Fruit fly (Drosophila melanogaster) whole organism, embryonic: ENCODE results near the gene Prosbeta2.

Source experiments
- Abd-B ChIP-seq: fragments of 200-800 bp; sonication (Bioruptor generic); optimal IDR thresholded peaks from 2 replicates; lab custom pipeline; 2018; ENCODE audit warnings: missing biosample characterization, mild to moderate bottlenecking, missing genetic modification characterization, moderate library complexity
- Blimp-1 ChIP-seq: fragments of 200-800 bp; sonication (Bioruptor generic); optimal IDR thresholded peaks from 3 replicates; lab custom pipeline; 2018; ENCODE audit warnings: missing biosample characterization, missing genetic modification characterization, mild to moderate bottlenecking, moderate library complexity, missing genetic modification reagents
- CG11085 ChIP-seq: fragments of 200-800 bp; sonication (Bioruptor generic); IDR thresholded peaks from 2 replicates; pipeline ENCODE4 v1.3.6; 2022; ENCODE audit warnings: missing biosample characterization, missing genetic modification characterization
- CG12104 ChIP-seq: fragments of 200-800 bp; sonication (Bioruptor generic); optimal IDR thresholded peaks from 3 replicates; lab custom pipeline; 2016; ENCODE audit warnings: missing biosample characterization, missing genetic modification characterization
- CG12391 ChIP-seq: fragments of 200-800 bp; sonication (Bioruptor generic); optimal IDR thresholded peaks from 3 replicates; lab custom pipeline; 2018; ENCODE audit warnings: missing biosample characterization, mild to moderate bottlenecking, missing genetic modification characterization, moderate library complexity
- CG12659 ChIP-seq: fragments of 200-800 bp; sonication (Bioruptor generic); optimal IDR thresholded peaks from 3 replicates; lab custom pipeline; 2017; ENCODE audit warnings: mild to moderate bottlenecking, missing biosample characterization, missing genetic modification reagents, missing genetic modification characterization
- CG12769 ChIP-seq: fragments of 200-800 bp; sonication (Bioruptor generic); optimal IDR thresholded peaks from 2 replicates; lab custom pipeline; 2019; ENCODE audit warnings: missing biosample characterization, mild to moderate bottlenecking, missing genetic modification characterization, moderate library complexity
- CG17328 ChIP-seq: fragments of 200-800 bp; sonication (Bioruptor generic); IDR thresholded peaks from 2 replicates; pipeline ENCODE4 v1.3.6; 2022; ENCODE audit warnings: missing biosample characterization, missing genetic modification characterization
- CG17361 ChIP-seq: fragments of 200-800 bp; sonication (Bioruptor generic); IDR thresholded peaks from 3 replicates; pipeline ENCODE4 v1.3.6; 2022; ENCODE audit warnings: missing biosample characterization, missing genetic modification characterization
- CG18262 ChIP-seq: fragments of 200-800 bp; optimal IDR thresholded peaks from 3 replicates; lab custom pipeline; 2019; ENCODE audit warnings: missing biosample characterization, mild to moderate bottlenecking, missing genetic modification characterization, moderate library complexity
- CG1832 ChIP-seq: fragments of 200-800 bp; sonication (Bioruptor generic); optimal IDR thresholded peaks from 2 replicates; lab custom pipeline; 2017; ENCODE audit warnings: missing biosample characterization, mild to moderate bottlenecking, missing genetic modification characterization, inconsistent platforms
- CG18599 ChIP-seq: fragments of 200-800 bp; sonication (Bioruptor generic); optimal IDR thresholded peaks from 3 replicates; lab custom pipeline; 2017; ENCODE audit warnings: missing biosample characterization, missing genetic modification characterization, mild to moderate bottlenecking, moderate library complexity, missing genetic modification reagents
- CG2129 ChIP-seq: fragments of 200-800 bp; sonication (Bioruptor generic); IDR thresholded peaks from 2 replicates; pipeline ENCODE4 v1.3.6; 2022; ENCODE audit warnings: missing biosample characterization, missing genetic modification characterization; ENCODE audit not compliant: partially characterized antibody
- CG2875 ChIP-seq: fragments of 200-800 bp; sonication (Bioruptor generic); optimal IDR thresholded peaks from 2 replicates; lab custom pipeline; 2017; ENCODE audit warnings: missing biosample characterization, mild to moderate bottlenecking, missing genetic modification characterization, missing genetic modification reagents
- CG31441 ChIP-seq: fragments of 200-800 bp; sonication (Bioruptor generic); IDR thresholded peaks from 2 replicates; pipeline ENCODE4 v1.3.6; 2022; ENCODE audit warnings: missing biosample characterization, missing genetic modification characterization
- CG33213 ChIP-seq: fragments of 200-800 bp; sonication (Bioruptor generic); optimal IDR thresholded peaks from 3 replicates; lab custom pipeline; 2016; ENCODE audit warnings: missing biosample characterization, missing genetic modification characterization
- CG3726 ChIP-seq: fragments of 200-800 bp; sonication (Bioruptor generic); IDR thresholded peaks from 3 replicates; pipeline ENCODE4, ENCODE4 v1.3.6; 2022; ENCODE audit warnings: missing biosample characterization, missing genetic modification characterization
- CG3995 ChIP-seq: fragments of 200-800 bp; sonication (Bioruptor generic); optimal IDR thresholded peaks from 3 replicates; lab custom pipeline; 2016; ENCODE audit warnings: missing biosample characterization, missing genetic modification characterization
- CG43689 ChIP-seq: fragments of 200-800 bp; sonication (Bioruptor generic); IDR thresholded peaks from 2 replicates; pipeline ENCODE4 v1.3.6; 2022; ENCODE audit warnings: missing biosample characterization, missing genetic modification characterization
- CG5245 ChIP-seq: fragments of 200-800 bp; sonication (Bioruptor generic); optimal IDR thresholded peaks from 3 replicates; lab custom pipeline; 2016; ENCODE audit warnings: missing biosample characterization, missing genetic modification characterization
- CG6654 ChIP-seq: fragments of 200-800 bp; sonication (Bioruptor generic); optimal IDR thresholded peaks from 2 replicates; lab custom pipeline; 2017; ENCODE audit warnings: missing biosample characterization, mild to moderate bottlenecking, missing genetic modification characterization
- CG6765 ChIP-seq: fragments of 200-800 bp; sonication (Bioruptor generic); optimal IDR thresholded peaks from 3 replicates; lab custom pipeline; 2017; ENCODE audit warnings: missing biosample characterization, mild to moderate bottlenecking, missing genetic modification characterization
- CG6813 ChIP-seq: fragments of 200-800 bp; sonication (Bioruptor generic); optimal IDR thresholded peaks from 2 replicates; lab custom pipeline; 2017; ENCODE audit warnings: missing biosample characterization, missing genetic modification characterization, mild to moderate bottlenecking, moderate library complexity, missing genetic modification reagents
- CG7745 ChIP-seq: fragments of 200-800 bp; sonication (Bioruptor generic); optimal IDR thresholded peaks from 2 replicates; lab custom pipeline; 2018; ENCODE audit warnings: missing biosample characterization, mild to moderate bottlenecking, missing genetic modification characterization, moderate library complexity
- CG7839 ChIP-seq: fragments of 200-800 bp; sonication (Bioruptor generic); optimal IDR thresholded peaks from 3 replicates; lab custom pipeline; 2018; ENCODE audit warnings: missing biosample characterization, mild to moderate bottlenecking, missing genetic modification characterization, moderate library complexity
- CG7963 ChIP-seq: fragments of 200-800 bp; sonication (Bioruptor generic); IDR thresholded peaks from 3 replicates; pipeline ENCODE4 v1.3.6; 2022; ENCODE audit warnings: missing biosample characterization, missing genetic modification characterization; ENCODE audit not compliant: partially characterized antibody
- CG8089 ChIP-seq: fragments of 200-800 bp; sonication (Bioruptor generic); optimal IDR thresholded peaks from 3 replicates; lab custom pipeline; 2016; ENCODE audit warnings: missing biosample characterization, missing genetic modification characterization
- CG9817 ChIP-seq: fragments of 200-800 bp; sonication (Bioruptor generic); optimal IDR thresholded peaks from 2 replicates; lab custom pipeline; 2018; ENCODE audit warnings: missing biosample characterization, mild to moderate bottlenecking, missing genetic modification characterization, moderate library complexity
- CG9876 ChIP-seq: fragments of 200-800 bp; sonication (Bioruptor generic); optimal IDR thresholded peaks from 2 replicates; lab custom pipeline; 2016; ENCODE audit warnings: missing biosample characterization, missing genetic modification characterization
- Fer3 ChIP-seq: fragments of 200-800 bp; sonication (Bioruptor generic); optimal IDR thresholded peaks from 2 replicates; lab custom pipeline; 2018; ENCODE audit warnings: missing biosample characterization, mild to moderate bottlenecking, missing genetic modification characterization, moderate library complexity
- MBD-R2 ChIP-seq: fragments of 200-800 bp; sonication (Bioruptor generic); IDR thresholded peaks from 2 replicates; pipeline ENCODE4 v1.3.6; 2022; ENCODE audit warnings: missing biosample characterization, missing genetic modification characterization
- Max ChIP-seq: fragments of 200-800 bp; sonication (Bioruptor generic); optimal IDR thresholded peaks from 2 replicates; lab custom pipeline; 2016; ENCODE audit warnings: missing biosample characterization, mild to moderate bottlenecking, missing genetic modification characterization
- Ravus ChIP-seq: fragments of 200-800 bp; sonication (Bioruptor generic); IDR thresholded peaks from 2 replicates; pipeline ENCODE4 v1.3.6; 2022; ENCODE audit warnings: missing biosample characterization, missing genetic modification characterization
- Sox102F ChIP-seq: fragments of 200-800 bp; sonication (Bioruptor generic); optimal IDR thresholded peaks from 2 replicates; lab custom pipeline; 2018; ENCODE audit warnings: missing biosample characterization, mild to moderate bottlenecking, missing genetic modification characterization, moderate library complexity
- Sry-β ChIP-seq: fragments of 200-800 bp; sonication (Bioruptor generic); optimal IDR thresholded peaks from 2 replicates; lab custom pipeline; 2018; ENCODE audit warnings: missing biosample characterization, mild to moderate bottlenecking, missing genetic modification characterization, moderate library complexity
- corto ChIP-seq: fragments of 200-800 bp; sonication (Bioruptor generic); optimal IDR thresholded peaks from 2 replicates; lab custom pipeline; 2016; ENCODE audit warnings: missing biosample characterization, mild to moderate bottlenecking, missing genetic modification characterization, moderate library complexity
- disco-r ChIP-seq: fragments of 200-800 bp; sonication (Bioruptor generic); optimal IDR thresholded peaks from 2 replicates; lab custom pipeline; 2016; ENCODE audit warnings: missing biosample characterization, missing genetic modification characterization
- hb ChIP-seq: fragments of 200-800 bp; sonication (Bioruptor generic); IDR thresholded peaks from 3 replicates; pipeline ENCODE4 v1.3.6; 2022; ENCODE audit warnings: missing biosample characterization, missing genetic modification characterization; ENCODE audit not compliant: partially characterized antibody
- knrl ChIP-seq: fragments of 200-800 bp; sonication (Bioruptor generic); IDR thresholded peaks from 3 replicates; pipeline ENCODE4 v1.3.6; 2022; ENCODE audit warnings: missing biosample characterization, missing genetic modification characterization; ENCODE audit not compliant: partially characterized antibody
- lbe ChIP-seq: fragments of 200-800 bp; sonication (Bioruptor generic); optimal IDR thresholded peaks from 2 replicates; lab custom pipeline; 2016; ENCODE audit warnings: missing biosample characterization, mild to moderate bottlenecking, missing genetic modification characterization
- mld ChIP-seq: fragments of 200-800 bp; sonication (Bioruptor generic); IDR thresholded peaks from 3 replicates; pipeline ENCODE4 v1.3.6; 2022; ENCODE audit warnings: missing biosample characterization, missing genetic modification characterization; ENCODE audit not compliant: partially characterized antibody
- pita ChIP-seq: fragments of 200-800 bp; sonication (Bioruptor generic); optimal IDR thresholded peaks from 2 replicates; lab custom pipeline; 2017; ENCODE audit warnings: missing biosample characterization, mild to moderate bottlenecking, missing genetic modification characterization
- pzg ChIP-seq: fragments of 200-800 bp; sonication (Bioruptor generic); optimal IDR thresholded peaks from 3 replicates; lab custom pipeline; 2018; ENCODE audit warnings: missing biosample characterization, mild to moderate bottlenecking, missing genetic modification characterization, moderate library complexity
- run ChIP-seq: fragments of 200-800 bp; sonication (Bioruptor generic); optimal IDR thresholded peaks from 3 replicates; lab custom pipeline; 2018; ENCODE audit warnings: missing biosample characterization, mild to moderate bottlenecking, missing genetic modification characterization
- salm ChIP-seq: fragments of 200-800 bp; sonication (Bioruptor generic); optimal IDR thresholded peaks from 2 replicates; lab custom pipeline; 2018; ENCODE audit warnings: missing biosample characterization, mild to moderate bottlenecking, missing genetic modification characterization
- sob ChIP-seq: fragments of 200-800 bp; sonication (Bioruptor generic); IDR thresholded peaks from 2 replicates; pipeline ENCODE4 v1.3.6; 2022; ENCODE audit warnings: missing biosample characterization, missing genetic modification characterization
- stc ChIP-seq: fragments of 200-800 bp; sonication (Bioruptor generic); IDR thresholded peaks from 2 replicates; pipeline ENCODE4 v1.3.6; 2022; ENCODE audit warnings: missing biosample characterization, missing genetic modification characterization
- zen ChIP-seq: fragments of 200-800 bp; sonication (Bioruptor generic); optimal IDR thresholded peaks from 3 replicates; lab custom pipeline; 2018; ENCODE audit warnings: missing biosample characterization, mild to moderate bottlenecking, missing genetic modification characterization, moderate library complexity

Gene Prosbeta2

DNA sequence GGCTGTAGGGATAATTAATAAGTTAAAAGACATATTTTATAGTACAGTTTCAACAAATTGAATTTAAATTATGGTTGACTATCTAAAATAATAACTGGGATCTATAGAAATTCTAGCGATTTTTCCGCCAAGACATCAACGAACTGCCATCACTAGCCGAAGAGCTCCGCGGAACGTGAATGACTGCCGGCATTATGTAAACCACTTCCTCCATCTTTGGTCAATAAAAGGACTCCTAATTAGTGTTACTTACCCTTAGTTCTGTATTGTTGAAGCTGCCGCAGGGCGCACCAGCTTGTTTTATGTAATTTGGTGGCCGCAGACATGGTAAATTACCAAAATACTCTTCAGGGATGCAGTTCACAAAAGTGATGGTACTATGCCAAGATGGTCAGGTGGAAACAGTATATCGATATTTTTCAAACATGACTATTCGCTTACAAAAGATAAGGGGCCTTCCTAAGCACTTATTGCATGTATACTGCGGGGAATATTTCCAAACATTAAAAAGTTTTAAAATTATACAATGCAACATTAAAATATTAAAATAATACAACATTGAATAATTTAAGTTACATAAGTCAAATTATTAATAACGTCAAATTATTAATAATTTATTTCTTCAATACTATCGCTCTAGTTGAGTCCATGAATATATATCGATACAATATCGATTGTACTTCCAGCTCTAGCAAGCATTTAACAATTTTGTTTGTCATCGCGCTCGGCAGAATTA lies at the start of gene Prosbeta2, which contains the start of gene mRpL39 (continued):
- TF ChIP-seq knrl (GFP tag; lab: Robert Waterston, UW) (peak; percentile 99), Fer3 (tag; lab: Kevin White, UChicago) (no peak), CG8089 (GFP tag; lab: Kevin White, UChicago) (no peak), MBD-R2 (peak; percentile 69), lbe (GFP tag; lab: Kevin White, UChicago) (peak; percentile 58), CG7745 (tag; lab: Kevin White, UChicago) (no peak), CG18262 (tag; lab: Kevin White, UChicago) (peak; percentile 74), CG12104 (GFP tag; lab: Kevin White, UChicago) (peak; percentile 7), CG43689 (peak; percentile 35; the same call in 1 of the 2 replicates), Ravus (GFP tag; lab: Robert Waterston, UW) (0 out of 2 replicates have a peak, but pooled peaks have one; percentile 15), CG5245 (GFP tag; lab: Kevin White, UChicago) (peak; percentile 47), Sox102F (GFP tag; lab: Kevin White, UChicago) (no peak), salm (tag; lab: Kevin White, UChicago) (no peak), pita (no peak), CG33213 (no peak), Abd-B (GFP tag; lab: Kevin White, UChicago) (no peak), CG12769 (tag; lab: Kevin White, UChicago) (no peak), hb (GFP tag; lab: Robert Waterston, UW) (peak; percentile 96), CG6654 (GFP tag; lab: Kevin White, UChicago) (no peak), CG17361 (GFP tag; lab: Robert Waterston, UW) (peak; percentile 87), sob (GFP tag; lab: Robert Waterston, UW) (peak; percentile 79), Max (GFP tag; lab: Kevin White, UChicago) (peak; percentile 64), run (tag; lab: Kevin White, UChicago) (no peak), disco-r (GFP tag; lab: Kevin White, UChicago) (no peak), stc (GFP tag; lab: Robert Waterston, UW) (peak; percentile 62), zen (tag; lab: Kevin White, UChicago) (peak; percentile 62), CG12391 (tag; lab: Kevin White, UChicago) (peak; percentile 10), CG18599 (peak; percentile 58), Sry-β (peak; percentile 84), CG6813 (GFP tag; lab: Kevin White, UChicago) (no peak), CG11085 (peak; percentile 59), CG3995 (GFP tag; lab: Kevin White, UChicago) (peak; percentile 40), CG12659 (no peak), CG9817 (peak; percentile 46), CG3726 (GFP tag; lab: Robert Waterston, UW) (no peak), pzg (GFP tag; lab: Kevin White, UChicago) (peak; percentile 35), CG2875 (GFP tag; lab: Kevin White, UChicago) (no peak), mld (GFP tag; lab: Robert Waterston, UW) (peak; percentile 76), CG9876 (GFP tag; lab: Kevin White, UChicago) (no peak), CG17328 (GFP tag; lab: Robert Waterston, UW) (no peak; the same call in 1 of the 2 replicates), Blimp-1 (GFP tag; lab: Kevin White, UChicago) (peak; percentile 69), CG2129 (GFP tag; lab: Robert Waterston, UW) (peak; percentile 93), CG7839 (peak; percentile 50), CG7963 (GFP tag; lab: Robert Waterston, UW) (peak; percentile 57; the same call in 2 of the 3 replicates), corto (GFP tag; lab: Kevin White, UChicago) (no peak), CG31441 (GFP tag; lab: Robert Waterston, UW) (peak; percentile 87), CG1832 (GFP tag; lab: Kevin White, UChicago) (no peak), CG6765 (GFP tag; lab: Kevin White, UChicago) (no peak)
